Worm (Caenorhabditis elegans) whole organism, dauer: ENCODE measurements around the gene C07D10.6.
"Not testable (repeated sequence)": the region's sequence is repeated elsewhere in the genome, so short reads cannot be mapped to it uniquely, and the experiment has no call there.

ENCODE experiments used
- unc-62 ChIP-seq: sonication (generic microtip); optimal IDR thresholded peaks from 2 replicates; lab custom pipeline; 2017; ENCODE audit warnings: missing biosample characterization, missing genetic modification reagents, missing genetic modification characterization

Gene C07D10.6

DNA sequence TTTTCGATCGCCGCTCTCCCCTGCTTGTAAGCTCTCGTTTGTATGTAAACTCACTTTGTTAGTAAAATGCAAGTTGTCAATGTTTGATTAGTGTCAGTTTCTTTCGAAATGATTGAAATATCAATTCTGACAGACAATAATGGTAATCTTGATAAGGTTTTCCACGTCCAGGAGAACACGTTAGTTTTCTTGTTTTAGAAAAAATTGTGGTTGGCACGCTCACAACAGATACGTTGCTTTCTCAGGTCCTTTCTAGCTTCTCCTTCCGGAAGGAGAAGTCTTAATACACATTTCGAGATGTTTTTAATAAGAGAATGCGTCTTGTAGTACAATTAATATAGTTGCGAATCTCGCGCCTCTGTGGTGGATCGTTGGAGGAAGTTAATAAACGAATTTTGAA, 10.4 kb upstream of the C07D10.6 start, which contains the start of gene F43E2.6:
F43E2.6 (minus strand) TSS at position 101 of the 400 bp plus-strand sequence.
- no peak for TF ChIP-seq unc-62 (GFP tag; lab: Kevin White, UChicago)

DNA sequence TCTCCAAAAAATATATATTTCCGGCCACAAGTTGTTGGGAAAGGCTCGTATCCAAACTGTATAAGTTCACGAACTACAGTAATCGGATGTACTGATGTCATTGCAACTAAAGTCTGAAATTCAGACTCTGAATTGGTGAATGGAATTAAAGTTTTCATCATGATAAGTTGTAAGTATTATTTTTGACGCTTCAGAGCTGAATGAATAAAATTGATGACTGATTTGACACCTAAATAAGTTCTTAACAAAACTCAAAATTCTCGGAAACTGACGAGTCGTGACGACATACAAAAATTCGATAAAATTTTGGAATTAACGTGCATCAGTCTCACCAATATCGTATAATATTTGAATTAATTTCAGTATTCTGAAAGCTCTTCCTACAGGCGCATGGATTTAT, 8.9 kb upstream of the C07D10.6 start, which contains the start of gene F43E2.11:
F43E2.11 (minus strand) TSS at position 101 of the 400 bp plus-strand sequence.
- not testable (repeated sequence) for TF ChIP-seq unc-62 (GFP tag; lab: Kevin White, UChicago)

DNA sequence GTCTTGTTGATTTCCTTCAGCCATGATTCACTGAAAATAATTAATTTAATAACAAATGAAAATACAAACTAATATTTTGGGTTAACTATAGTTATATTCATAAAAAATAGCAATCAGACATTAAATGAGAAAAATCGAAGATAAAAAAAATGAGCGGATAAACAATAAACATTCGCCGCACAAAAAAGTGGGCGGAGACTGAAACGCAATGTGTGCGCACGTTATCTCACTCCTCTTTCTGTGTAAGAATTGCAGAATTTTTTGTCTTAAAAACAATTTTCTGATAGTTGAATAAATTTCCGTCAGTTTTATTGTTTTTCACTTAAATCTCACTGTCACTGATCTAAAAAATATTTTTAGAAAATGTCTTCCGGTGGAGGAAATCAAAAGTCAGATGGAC, 5.0 kb upstream of the C07D10.6 start, which contains the start of the genes mtch-1 and rpb-4:
mtch-1 (minus strand) TSS at position 24 of the 400 bp plus-strand sequence.
rpb-4 (plus strand) TSS at position 353 of the 400 bp plus-strand sequence.
- no peak for TF ChIP-seq unc-62 (GFP tag; lab: Kevin White, UChicago)

DNA sequence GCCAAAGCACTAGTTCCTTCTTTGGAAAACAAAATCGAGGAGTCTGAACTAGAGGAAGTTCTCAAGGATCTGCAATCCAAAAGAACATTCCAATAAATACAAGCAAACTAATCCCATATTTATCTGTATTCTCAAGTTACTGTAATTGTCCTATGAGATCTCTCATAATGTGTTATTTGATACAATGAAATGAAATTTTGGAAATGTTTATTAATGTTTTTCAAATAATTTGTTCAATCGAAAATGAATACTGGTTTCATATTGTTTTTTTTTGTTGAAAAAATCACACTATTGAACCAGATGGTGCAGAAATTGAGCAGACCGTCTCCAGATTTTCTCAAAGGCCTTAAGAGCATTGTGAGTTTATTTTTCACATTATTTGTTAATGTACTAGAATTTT, 4.1 kb upstream of the C07D10.6 start, which contains the start of gene F43E2.1:
F43E2.1 (plus strand) TSS at position 301 of the 400 bp plus-strand sequence.
- no peak for TF ChIP-seq unc-62 (GFP tag; lab: Kevin White, UChicago)

DNA sequence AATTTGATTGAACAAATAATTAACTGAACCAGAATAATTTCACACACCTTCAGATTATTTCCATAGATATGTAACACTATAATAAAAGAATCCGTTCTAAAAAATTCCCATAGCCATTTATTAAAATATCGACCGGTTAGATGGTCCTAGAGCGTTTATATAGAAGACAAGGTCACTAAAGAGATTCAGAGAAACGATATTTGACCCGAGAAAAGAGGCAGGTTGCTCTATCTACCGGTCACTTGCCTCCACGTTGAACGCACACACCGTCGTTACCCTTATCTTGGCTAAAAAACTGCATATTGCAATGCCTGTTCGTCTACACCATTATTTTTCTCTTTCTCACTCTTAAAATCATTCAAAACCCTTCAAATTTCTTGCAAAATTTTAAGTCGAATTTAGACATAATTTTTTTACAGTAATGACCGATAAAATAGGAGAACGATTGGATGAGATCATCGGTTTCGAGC, 2.1 kb downstream of the C07D10.6 start, which contains the start of gene C07D10.5:
C07D10.5 (plus strand) TSS at position 420 of the 470 bp plus-strand sequence.
- no peak for TF ChIP-seq unc-62 (GFP tag; lab: Kevin White, UChicago)

DNA sequence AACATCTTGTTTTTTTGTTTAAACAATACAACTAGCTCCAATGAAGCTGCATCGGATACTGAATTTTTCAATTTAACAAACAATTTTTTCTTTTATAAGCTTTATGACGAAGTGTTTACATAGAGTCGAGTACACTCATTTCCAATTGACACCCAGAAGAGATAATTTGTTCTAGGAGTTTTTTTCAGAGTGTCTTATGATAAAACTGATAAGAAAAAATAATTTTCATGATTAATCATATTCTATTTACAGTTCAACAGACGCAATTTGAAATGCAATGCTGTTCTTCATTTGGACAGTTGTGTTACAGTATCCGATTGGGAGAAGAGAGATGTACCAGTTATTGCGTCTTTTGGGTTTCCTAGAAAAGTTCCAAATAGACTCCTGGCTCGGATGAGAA, 2.8 kb downstream of the C07D10.6 start:
- TF ChIP-seq unc-62 (GFP tag; lab: Kevin White, UChicago): no peak

DNA sequence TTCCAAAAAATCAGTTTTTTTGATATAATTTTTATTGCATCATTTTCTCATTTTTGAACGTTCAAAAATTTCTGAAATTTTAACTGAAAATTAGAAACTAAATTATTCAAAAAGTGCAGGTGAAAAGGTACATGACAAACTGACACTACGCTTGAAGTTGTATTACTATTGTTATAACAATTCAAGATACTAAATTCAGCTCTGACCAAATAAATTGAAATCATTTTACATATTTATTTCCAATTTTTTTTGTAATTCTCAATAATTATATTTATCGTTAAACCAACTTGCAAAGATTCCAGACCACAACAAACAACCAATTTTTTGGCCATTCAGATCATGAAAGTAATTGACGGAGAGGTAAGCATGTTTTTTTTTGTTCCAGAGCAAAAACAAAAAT, 6.3 kb downstream of the C07D10.6 start, which contains the start of gene sre-3:
sre-3 (plus strand) TSS at position 301 of the 400 bp plus-strand sequence.
- TF ChIP-seq unc-62 (GFP tag; lab: Kevin White, UChicago): no peak

DNA sequence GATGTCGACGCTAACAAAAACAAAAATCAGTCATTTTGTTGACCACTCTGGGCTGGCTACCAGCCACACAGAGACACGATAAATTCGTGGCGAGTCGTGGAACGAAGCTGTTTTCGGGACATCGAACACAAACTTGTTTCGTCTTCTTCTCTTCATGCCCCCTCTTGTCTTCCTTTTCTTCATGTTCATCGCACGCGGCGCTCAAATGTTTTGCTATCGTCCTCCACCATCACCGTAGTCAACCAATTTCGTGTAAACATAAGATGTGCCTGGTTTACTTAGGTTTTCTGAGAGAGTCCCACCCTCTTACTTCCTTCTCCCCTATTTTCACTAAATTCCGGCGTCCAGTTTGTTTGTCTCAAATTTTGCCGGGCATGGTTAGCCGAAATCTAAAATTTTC, 11.2 kb downstream of the C07D10.6 start:
- no peak for TF ChIP-seq unc-62 (GFP tag; lab: Kevin White, UChicago)

DNA sequence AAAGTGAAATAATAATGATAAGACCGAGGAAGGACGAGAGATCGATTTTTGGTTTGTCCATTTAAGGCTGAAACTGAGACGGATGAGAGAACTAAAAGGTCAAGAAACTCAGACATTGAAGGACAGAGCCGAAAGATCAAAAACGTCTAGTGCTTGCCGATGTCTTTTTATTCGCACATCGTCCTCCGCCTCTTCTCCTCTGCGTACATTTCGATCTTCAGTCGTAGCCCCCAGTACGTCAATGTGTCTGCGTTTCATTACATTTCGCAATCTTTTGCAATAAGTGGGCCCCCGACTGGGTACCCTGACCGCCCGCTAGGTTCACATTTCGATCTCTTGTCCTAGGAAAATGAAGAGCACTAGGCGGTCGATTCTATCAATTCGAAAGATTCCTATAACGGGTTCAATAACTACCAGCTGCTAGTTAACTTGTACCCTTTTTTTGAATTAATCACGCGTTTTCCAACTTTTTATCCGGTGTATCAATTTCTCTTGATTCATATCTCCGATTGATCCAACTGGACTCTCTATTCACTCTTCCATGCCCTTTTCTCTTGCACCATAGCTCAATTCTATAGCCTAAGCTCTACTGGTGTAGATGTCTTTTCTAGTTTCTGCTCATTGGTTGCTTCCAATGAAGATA, 13.1 kb downstream of the C07D10.6 start:
- no peak for TF ChIP-seq unc-62 (GFP tag; lab: Kevin White, UChicago)

DNA sequence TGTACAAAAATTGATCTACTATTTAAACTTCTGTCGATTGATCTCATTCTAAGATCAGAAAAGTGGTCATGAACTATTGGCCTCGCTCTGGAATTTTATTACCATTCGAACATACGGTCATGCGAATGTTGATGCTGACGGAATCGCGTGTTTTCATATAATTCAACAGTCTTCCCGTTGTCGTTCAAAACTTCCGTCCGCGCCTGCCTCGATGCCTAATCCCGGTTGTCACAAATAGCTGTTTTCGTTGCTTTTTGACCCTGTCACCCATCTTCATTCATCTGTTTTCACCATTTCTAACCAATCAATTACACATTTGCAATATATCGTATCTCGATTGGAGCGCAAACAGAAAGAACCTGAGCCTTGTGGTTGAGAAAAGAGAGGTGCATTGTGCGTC, 14.3 kb downstream of the C07D10.6 start:
- no peak for TF ChIP-seq unc-62 (GFP tag; lab: Kevin White, UChicago)

DNA sequence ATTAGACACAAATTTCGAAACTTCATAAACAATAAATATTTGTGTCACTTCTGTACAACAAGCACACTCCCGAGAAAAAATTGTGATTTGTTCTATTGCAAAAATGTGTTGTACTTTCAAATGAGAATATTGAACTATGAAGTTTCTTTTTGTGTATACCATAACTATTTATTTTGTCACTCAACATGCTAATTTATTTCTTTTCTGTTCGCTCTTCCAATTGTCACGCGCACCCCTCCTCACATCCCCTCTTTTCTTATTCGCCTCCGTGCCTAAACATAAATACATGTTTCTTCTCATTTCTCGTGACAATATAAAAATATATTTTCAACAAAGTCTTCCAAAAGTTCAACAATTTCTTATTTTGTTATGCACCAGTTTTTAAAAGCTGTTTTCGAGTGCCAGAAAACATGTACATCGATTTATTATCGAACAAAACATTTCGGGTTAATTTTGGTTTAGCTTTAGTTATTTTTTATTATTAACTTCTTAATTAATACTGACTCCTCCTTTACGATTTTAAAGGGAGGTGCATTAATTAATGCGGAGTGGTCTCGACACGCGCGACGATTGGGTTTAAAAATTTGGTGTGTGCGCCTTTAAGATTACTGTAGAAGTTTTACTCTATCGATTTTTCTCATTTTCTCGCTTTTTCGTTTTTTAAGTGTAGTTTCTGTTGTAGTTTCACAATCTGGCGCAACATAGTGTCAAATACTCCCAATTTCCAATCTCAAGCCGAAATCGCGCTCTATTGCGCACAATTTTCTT, 15.0 kb downstream of the C07D10.6 start:
- no peak for TF ChIP-seq unc-62 (GFP tag; lab: Kevin White, UChicago)

DNA sequence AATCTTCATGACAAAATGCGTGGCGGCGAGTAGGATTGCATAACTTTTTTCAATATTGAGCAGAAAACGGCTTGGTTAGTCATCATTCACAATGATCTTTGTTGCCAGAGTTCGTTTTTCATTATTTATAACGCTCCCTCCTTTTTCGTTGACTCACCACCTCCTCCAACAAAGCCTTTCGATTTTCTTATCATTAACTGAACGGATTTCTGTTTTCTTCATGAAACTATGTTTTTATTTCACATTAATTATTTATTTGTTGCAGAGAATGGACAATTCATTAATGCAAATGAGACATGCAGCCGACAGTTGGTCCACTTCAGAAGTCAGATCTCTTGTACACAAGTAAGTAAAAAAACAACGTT, 15.6 kb downstream of the C07D10.6 start, which contains the start of gene bath-44:
bath-44 (plus strand) TSS at position 266 of the 365 bp plus-strand sequence.
- no peak for TF ChIP-seq unc-62 (GFP tag; lab: Kevin White, UChicago)

DNA sequence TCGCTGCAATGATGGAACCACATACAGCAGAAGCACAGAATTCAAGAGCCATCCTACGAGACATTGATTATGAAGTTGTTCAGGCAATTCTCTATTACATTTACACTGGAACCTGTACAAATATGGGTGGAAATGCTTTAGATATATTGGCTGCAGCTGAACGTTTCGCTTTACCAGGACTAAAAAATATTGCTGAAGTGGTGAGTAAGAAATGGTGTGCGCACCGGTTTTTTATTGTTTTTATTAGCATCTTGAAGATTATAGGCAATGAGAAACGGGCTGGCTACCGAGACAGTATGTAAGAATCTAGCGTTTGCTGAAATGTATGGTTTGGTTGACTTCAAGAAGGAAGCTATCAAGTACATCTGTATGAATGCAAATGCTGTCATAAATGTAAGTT, 17.0 kb downstream of the C07D10.6 start:
- TF ChIP-seq unc-62 (GFP tag; lab: Kevin White, UChicago): no peak

DNA sequence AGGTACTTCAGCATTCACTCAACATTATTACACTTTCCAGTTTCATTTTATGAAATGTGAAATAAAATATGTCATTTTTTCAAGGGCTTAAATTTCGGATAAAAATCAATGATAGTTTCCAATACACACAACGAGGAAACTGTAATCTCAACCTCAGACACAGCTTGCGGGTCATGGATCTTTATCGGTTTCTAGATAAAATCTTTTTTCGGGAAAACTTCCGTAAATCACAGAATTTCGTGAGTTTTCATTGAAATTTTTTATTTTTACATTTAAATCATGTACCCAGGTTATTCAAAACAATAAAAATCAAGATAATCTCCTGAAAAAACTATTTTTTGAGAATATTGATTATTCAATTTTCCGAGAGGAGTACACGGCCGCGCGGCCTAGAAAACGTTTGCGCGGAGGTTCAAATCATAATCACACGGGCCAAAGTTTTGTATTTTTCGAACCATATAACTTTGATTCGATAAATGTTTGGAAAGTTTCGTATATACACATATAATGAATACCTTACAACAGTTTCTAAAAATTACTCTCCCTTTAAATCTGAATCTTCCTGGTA, 18.2 kb downstream of the C07D10.6 start:
- no peak for TF ChIP-seq unc-62 (GFP tag; lab: Kevin White, UChicago)

DNA sequence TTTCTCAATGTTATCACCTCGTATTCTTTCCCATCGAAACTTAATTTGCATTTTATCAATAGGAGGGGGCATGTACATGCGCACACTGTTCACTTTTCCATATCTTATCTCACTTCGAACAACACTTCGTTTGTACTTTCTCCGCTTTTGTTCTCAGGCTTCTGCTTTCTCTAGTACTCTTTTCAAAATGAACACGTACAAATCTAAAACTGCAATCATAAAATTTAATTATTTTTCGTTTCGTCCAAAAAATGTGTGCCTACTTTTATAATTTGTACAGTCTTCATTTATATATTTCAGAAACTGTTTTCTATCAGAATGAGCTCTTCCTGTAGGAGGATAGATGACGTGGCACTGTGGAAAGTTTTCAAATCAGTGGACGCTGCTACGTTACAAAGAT, 19.6 kb downstream of the C07D10.6 start, which contains the start of gene C07D10.1:
C07D10.1 (plus strand) TSS at position 301 of the 400 bp plus-strand sequence.
- no peak for TF ChIP-seq unc-62 (GFP tag; lab: Kevin White, UChicago)

DNA sequence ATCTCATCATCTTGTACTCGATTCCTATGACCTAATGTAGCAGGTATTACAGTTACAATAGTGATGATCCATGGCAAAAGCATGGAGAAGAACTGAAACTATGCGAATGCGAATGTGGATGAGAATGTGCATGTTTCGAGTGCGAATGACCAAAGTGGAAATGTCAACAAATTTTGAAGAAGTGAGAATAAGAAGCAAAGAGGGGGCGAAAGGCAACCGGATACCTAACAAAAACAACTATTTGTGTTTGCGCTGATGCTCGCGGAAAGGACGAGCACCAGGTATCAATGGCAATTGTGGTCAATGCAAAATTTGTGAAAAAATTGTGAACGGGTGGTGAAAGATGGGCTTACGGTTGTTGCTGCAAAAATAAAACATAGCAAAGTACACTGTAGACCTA, 23.5 kb downstream of the C07D10.6 start, which contains the start of gene nas-7:
nas-7 (minus strand) TSS at position 101 of the 400 bp plus-strand sequence.
- TF ChIP-seq unc-62 (GFP tag; lab: Kevin White, UChicago): no peak
